Fruit fly (Drosophila melanogaster) whole organism, prepupa: ENCODE results near the gene CG6325.

ENCODE experiments used
- CG6808 ChIP-seq: fragments of 200-800 bp; sonication (Bioruptor generic); optimal IDR thresholded peaks from 3 replicates; lab custom pipeline; 2017; ENCODE audit warnings: missing biosample characterization, missing genetic modification characterization, mild to moderate bottlenecking, moderate library complexity, missing genetic modification reagents
- Hr39 ChIP-seq: fragments of 200-800 bp; sonication (Bioruptor generic); optimal IDR thresholded peaks from 2 replicates; lab custom pipeline; 2016; ENCODE audit warnings: missing biosample characterization, missing genetic modification characterization
- spab ChIP-seq: fragments of 200-800 bp; sonication (Bioruptor generic); optimal IDR thresholded peaks from 2 replicates; lab custom pipeline; 2017; ENCODE audit warnings: missing biosample characterization, mild to moderate bottlenecking, missing genetic modification characterization, missing genetic modification reagents

DNA sequence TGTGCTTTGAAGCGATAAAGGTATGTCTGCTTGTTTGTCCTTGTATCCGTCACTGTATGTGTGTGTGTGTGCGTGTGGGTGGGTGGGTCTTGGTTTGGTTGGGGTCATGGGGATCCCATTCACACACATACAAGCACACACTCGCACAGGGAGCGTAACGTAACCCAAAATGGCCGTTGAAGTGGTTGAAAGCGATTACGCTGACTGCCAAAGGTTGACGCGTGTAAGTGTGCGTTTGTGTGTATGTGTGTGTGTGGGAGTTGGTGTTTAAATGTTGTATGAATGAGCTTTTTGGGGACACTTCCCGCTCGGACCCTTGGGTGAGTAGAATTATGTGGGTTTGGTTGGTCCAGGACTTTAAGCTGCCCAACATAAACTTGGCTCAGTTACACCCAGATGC, 14.1 kb upstream of the CG6325 start:
- TF ChIP-seq Hr39 (GFP tag; lab: Kevin White, UChicago), result no peak
- TF ChIP-seq spab (GFP tag; lab: Kevin White, UChicago), result no peak
- no peak for TF ChIP-seq CG6808 (GFP tag; lab: Kevin White, UChicago)
